Worm (Caenorhabditis elegans) whole organism, late embryonic: ENCODE results near the gene Y55D5A.3.

Source experiments
- T23F11.4 ChIP-seq: fragments of 200-800 bp; sonication (Bioruptor generic); optimal IDR thresholded peaks from 2 replicates; lab custom pipeline; 2018; ENCODE audit warnings: mild to moderate bottlenecking, missing genetic modification characterization, missing compliant biosample characterization
- ama-1 ChIP-seq: fragments of 150-350 bp; optimal IDR thresholded peaks from 2 replicates; lab custom pipeline; 2014
- ceh-18 ChIP-seq: sonication (generic microtip); optimal IDR thresholded peaks from 2 replicates; lab custom pipeline; 2016; ENCODE audit warnings: missing genetic modification characterization, missing compliant biosample characterization
- ceh-30 ChIP-seq: fragments of 150-350 bp; optimal IDR thresholded peaks from 2 replicates; lab custom pipeline; 2014; ENCODE audit warnings: missing biosample characterization, missing genetic modification characterization
- ceh-31 ChIP-seq: sonication (generic microtip); optimal IDR thresholded peaks from 2 replicates; lab custom pipeline; 2016; ENCODE audit warnings: missing genetic modification characterization, missing compliant biosample characterization
- ceh-6 ChIP-seq: fragments of 200-800 bp; sonication (Bioruptor generic); optimal IDR thresholded peaks from 2 replicates; lab custom pipeline; 2018; ENCODE audit warnings: mild to moderate bottlenecking, missing genetic modification characterization, missing compliant biosample characterization
- dmd-4 ChIP-seq: sonication (generic microtip); optimal IDR thresholded peaks from 2 replicates; lab custom pipeline; 2016; ENCODE audit warnings: borderline replicate concordance, missing genetic modification characterization, missing compliant biosample characterization
- dve-1 ChIP-seq: sonication (generic microtip); optimal IDR thresholded peaks from 2 replicates; lab custom pipeline; 2017; ENCODE audit warnings: antibody characterized with exemption, mild to moderate bottlenecking, missing genetic modification characterization, missing compliant biosample characterization
- elt-4 ChIP-seq: sonication (generic microtip); optimal IDR thresholded peaks from 2 replicates; lab custom pipeline; 2016; ENCODE audit warnings: missing genetic modification characterization, missing compliant biosample characterization
- eyg-1 ChIP-seq: sonication (generic microtip); optimal IDR thresholded peaks from 2 replicates; lab custom pipeline; 2016; ENCODE audit warnings: missing genotype, missing genetic modification characterization, missing compliant biosample characterization
- fax-1 ChIP-seq: sonication (generic microtip); optimal IDR thresholded peaks from 2 replicates; lab custom pipeline; 2016; ENCODE audit warnings: missing genotype, missing genetic modification characterization, missing compliant biosample characterization
- fkh-10 ChIP-seq: fragments of 150-350 bp; optimal IDR thresholded peaks from 2 replicates; lab custom pipeline; 2014; ENCODE audit warnings: missing biosample characterization, missing genetic modification reagents, missing genetic modification characterization
- fkh-6 ChIP-seq: sonication (generic microtip); optimal IDR thresholded peaks from 2 replicates; lab custom pipeline; 2016; ENCODE audit warnings: missing genetic modification characterization, missing compliant biosample characterization
- gmeb-2 ChIP-seq: sonication (generic microtip); optimal IDR thresholded peaks from 2 replicates; lab custom pipeline; 2016; ENCODE audit warnings: missing genetic modification characterization, inconsistent platforms, missing compliant biosample characterization
- hlh-15 ChIP-seq: sonication (generic microtip); optimal IDR thresholded peaks from 2 replicates; lab custom pipeline; 2016; ENCODE audit warnings: missing genetic modification characterization, missing compliant biosample characterization
- hlh-30 ChIP-seq: sonication (generic microtip); optimal IDR thresholded peaks from 2 replicates; lab custom pipeline; 2017; ENCODE audit warnings: antibody characterized with exemption, missing genetic modification characterization, missing compliant biosample characterization; ENCODE audit not compliant: insufficient read depth
- hlh-8 ChIP-seq: sonication (generic microtip); optimal IDR thresholded peaks from 2 replicates; lab custom pipeline; 2016; ENCODE audit warnings: missing genotype, missing genetic modification characterization, missing compliant biosample characterization
- mec-3 ChIP-seq: sonication (generic microtip); optimal IDR thresholded peaks from 2 replicates; lab custom pipeline; 2016; ENCODE audit warnings: borderline replicate concordance, missing genetic modification characterization, missing compliant biosample characterization
- npax-4 ChIP-seq: sonication (generic microtip); optimal IDR thresholded peaks from 2 replicates; lab custom pipeline; 2016; ENCODE audit warnings: missing genetic modification characterization, missing compliant biosample characterization
- pag-3 ChIP-seq: sonication (generic microtip); optimal IDR thresholded peaks from 2 replicates; lab custom pipeline; 2016; ENCODE audit warnings: missing compliant biosample characterization, missing genetic modification characterization, borderline replicate concordance
- pha-4 ChIP-seq: fragments of 150-350 bp; optimal IDR thresholded peaks from 2 replicates; lab custom pipeline; 2018; ENCODE audit warnings: missing biosample characterization, missing genetic modification reagents, missing genetic modification characterization
- pros-1 ChIP-seq: fragments of 150-350 bp; optimal IDR thresholded peaks from 2 replicates; lab custom pipeline; 2014; ENCODE audit warnings: missing biosample characterization, missing genetic modification reagents, missing genetic modification characterization
- rnt-1 ChIP-seq: sonication (generic microtip); optimal IDR thresholded peaks from 2 replicates; lab custom pipeline; 2016; ENCODE audit warnings: missing genetic modification characterization, missing compliant biosample characterization
- sdc-2 ChIP-seq: sonication (generic microtip); optimal IDR thresholded peaks from 2 replicates; lab custom pipeline; 2016; ENCODE audit warnings: missing genotype, missing genetic modification characterization, missing compliant biosample characterization
- sox-2 ChIP-seq: fragments of 200-800 bp; sonication (Bioruptor generic); IDR thresholded peaks from 2 replicates; pipeline ENCODE4 v1.3.6; 2022; ENCODE audit warnings: missing genetic modification reagents, missing genetic modification characterization, missing compliant biosample characterization
- sox-4 ChIP-seq: sonication (generic microtip); optimal IDR thresholded peaks from 2 replicates; lab custom pipeline; 2017; ENCODE audit warnings: mild to moderate bottlenecking, missing genetic modification characterization, inconsistent platforms, missing compliant biosample characterization
- syd-9 ChIP-seq: sonication (generic microtip); optimal IDR thresholded peaks from 2 replicates; lab custom pipeline; 2016; ENCODE audit warnings: mild to moderate bottlenecking, missing genetic modification characterization, moderate library complexity, missing compliant biosample characterization
- ttx-3 ChIP-seq: sonication (generic microtip); optimal IDR thresholded peaks from 2 replicates; lab custom pipeline; 2016; ENCODE audit warnings: missing genetic modification reagents, missing genetic modification characterization, missing compliant biosample characterization
- unc-42 ChIP-seq: sonication (generic microtip); optimal IDR thresholded peaks from 2 replicates; lab custom pipeline; 2016; ENCODE audit warnings: missing genotype, missing genetic modification characterization, missing compliant biosample characterization
- unc-86 ChIP-seq: sonication (generic microtip); optimal IDR thresholded peaks from 2 replicates; lab custom pipeline; 2016; ENCODE audit warnings: missing genetic modification characterization, missing compliant biosample characterization
- zip-5 ChIP-seq: sonication (generic microtip); optimal IDR thresholded peaks from 2 replicates; lab custom pipeline; 2016; ENCODE audit warnings: missing genetic modification characterization, missing compliant biosample characterization
- ztf-16 ChIP-seq: sonication (generic microtip); optimal IDR thresholded peaks from 2 replicates; lab custom pipeline; 2017; ENCODE audit warnings: missing genetic modification characterization, missing compliant biosample characterization

The Y55D5A.3 gene

ce11 chrIII:2937780-2938179 lies 37.8 kb downstream of the Y55D5A.3 start:
- no peak for TF ChIP-seq elt-4 (tag; lab: Kevin White, UChicago)
- TF ChIP-seq ceh-30 (tag; lab: Kevin White, UChicago): no peak
- no peak for TF ChIP-seq ttx-3
- TF ChIP-seq sox-2 (GFP tag; lab: Robert Waterston, UW): no peak
- no peak for TF ChIP-seq T23F11.4
- peak; percentile 75 for TF ChIP-seq dve-1 (tag; lab: Kevin White, UChicago)
- no peak for TF ChIP-seq dmd-4 (tag; lab: Kevin White, UChicago)

ce11 chrIII:2924658-2925057 lies 50.9 kb downstream of the Y55D5A.3 start, which contains the start of gene R10F2.5:
Gene R10F2.5, minus strand, starts transcription at chrIII:2924758.
- no peak for TF ChIP-seq fkh-10 (GFP tag; lab: Kevin White, UChicago)
- no peak for TF ChIP-seq sdc-2 (tag; lab: Kevin White, UChicago)
- no peak for TF ChIP-seq syd-9 (tag; lab: Kevin White, UChicago)
- TF ChIP-seq ceh-30 (tag; lab: Kevin White, UChicago): no peak
- TF ChIP-seq npax-4 (tag; lab: Kevin White, UChicago): no peak
- TF ChIP-seq ceh-31 (tag; lab: Kevin White, UChicago): no peak
- no peak for TF ChIP-seq rnt-1 (tag; lab: Kevin White, UChicago)
- TF ChIP-seq hlh-30 (tag; lab: Kevin White, UChicago): no peak
- no peak for TF ChIP-seq fkh-6
- no peak for TF ChIP-seq T23F11.4
- no peak for TF ChIP-seq hlh-8
- no peak for TF ChIP-seq pros-1

- TF ChIP-seq fax-1 (tag; lab: Kevin White, UChicago) (no peak), hlh-15 (tag; lab: Kevin White, UChicago) (no peak), hlh-8 (no peak), ztf-16 (no peak), ceh-6 (GFP tag; lab: Kevin White, UChicago) (no peak), ama-1 (lab: Kevin White, UChicago) (no peak), syd-9 (tag; lab: Kevin White, UChicago) (no peak), pros-1 (no peak), sox-4 (tag; lab: Kevin White, UChicago) (no peak), npax-4 (tag; lab: Kevin White, UChicago) (no peak), elt-4 (tag; lab: Kevin White, UChicago) (no peak), rnt-1 (tag; lab: Kevin White, UChicago) (no peak), mec-3 (no peak), eyg-1 (tag; lab: Kevin White, UChicago) (no peak), zip-5 (tag; lab: Kevin White, UChicago) (no peak), fkh-10 (GFP tag; lab: Kevin White, UChicago) (no peak)
- TF ChIP-seq, all 69 proteins: peak for 0
Observed at ce11 chrIII:2923012-2923411, 52.6 kb downstream of the Y55D5A.3 start, which contains the start of gene R10F2.4. Gene R10F2.4, minus strand, starts transcription at chrIII:2923112.

- peak; percentile 74 for TF ChIP-seq unc-42
- no peak for TF ChIP-seq zip-5 (tag; lab: Kevin White, UChicago)
- no peak for TF ChIP-seq pag-3 (tag; lab: Kevin White, UChicago)
- TF ChIP-seq pha-4 (tag; lab: Kevin White, UChicago): no peak
- TF ChIP-seq ceh-30 (tag; lab: Kevin White, UChicago): no peak
Observed at ce11 chrIII:2920866-2921265, 54.7 kb downstream of the Y55D5A.3 start.

- no peak for TF ChIP-seq syd-9 (tag; lab: Kevin White, UChicago)
- no peak for TF ChIP-seq T23F11.4
- TF ChIP-seq unc-86 (tag; lab: Kevin White, UChicago): no peak
- no peak for TF ChIP-seq ceh-18 (tag; lab: Kevin White, UChicago)
- TF ChIP-seq gmeb-2: no peak
Observed at ce11 chrIII:2920281-2920680, 55.3 kb downstream of the Y55D5A.3 start.
